Fruit fly (Drosophila melanogaster) whole organism, embryonic: ENCODE measurements around the gene CG5892.

Experiments used
- ATbp ChIP-seq: fragments of 200-800 bp; sonication (Bioruptor generic); optimal IDR thresholded peaks from 2 replicates; lab custom pipeline; 2017; ENCODE audit warnings: missing biosample characterization, mild to moderate bottlenecking, missing genetic modification characterization, missing genetic modification reagents
- Atf3 ChIP-seq: fragments of 200-800 bp; sonication (Bioruptor generic); optimal IDR thresholded peaks from 3 replicates; lab custom pipeline; 2016; ENCODE audit warnings: missing biosample characterization, missing genetic modification characterization
- CG1024 ChIP-seq: fragments of 200-800 bp; sonication (Bioruptor generic); IDR thresholded peaks from 2 replicates; pipeline ENCODE4 v1.3.6; 2022; ENCODE audit warnings: missing biosample characterization, missing genetic modification characterization
- CG11093 ChIP-seq: fragments of 200-800 bp; sonication (Bioruptor generic); IDR thresholded peaks from 3 replicates; pipeline ENCODE4 v1.3.6; 2022; ENCODE audit warnings: missing biosample characterization, missing genetic modification characterization
- CG11247 ChIP-seq: fragments of 200-800 bp; sonication (Bioruptor generic); IDR thresholded peaks from 2 replicates; pipeline ENCODE4 v1.3.6; 2022; ENCODE audit warnings: missing biosample characterization, missing genetic modification characterization
- CG12219 ChIP-seq: fragments of 200-800 bp; sonication (Bioruptor generic); optimal IDR thresholded peaks from 3 replicates; lab custom pipeline; 2018; ENCODE audit warnings: missing biosample characterization, mild to moderate bottlenecking, missing genetic modification characterization
- CG1233 ChIP-seq: fragments of 200-800 bp; sonication (Bioruptor generic); optimal IDR thresholded peaks from 4 replicates; lab custom pipeline; 2018; ENCODE audit warnings: missing biosample characterization, mild to moderate bottlenecking, missing genetic modification characterization
- CG14441 ChIP-seq: fragments of 200-800 bp; sonication (Bioruptor generic); IDR thresholded peaks from 2 replicates; pipeline ENCODE4 v1.3.6; 2022; ENCODE audit warnings: missing biosample characterization, missing genetic modification characterization
- CG16863 ChIP-seq: fragments of 200-800 bp; sonication (Bioruptor generic); optimal IDR thresholded peaks from 3 replicates; lab custom pipeline; 2016; ENCODE audit warnings: missing biosample characterization, missing genetic modification characterization
- CG17361 ChIP-seq: fragments of 200-800 bp; sonication (Bioruptor generic); IDR thresholded peaks from 3 replicates; pipeline ENCODE4 v1.3.6; 2022; ENCODE audit warnings: missing biosample characterization, missing genetic modification characterization
- CG17568 ChIP-seq: fragments of 200-800 bp; sonication (Bioruptor generic); optimal IDR thresholded peaks from 2 replicates; lab custom pipeline; 2018; ENCODE audit warnings: missing biosample characterization, mild to moderate bottlenecking, missing genetic modification characterization, moderate library complexity
- CG1832 ChIP-seq: fragments of 200-800 bp; sonication (Bioruptor generic); optimal IDR thresholded peaks from 2 replicates; lab custom pipeline; 2017; ENCODE audit warnings: missing biosample characterization, mild to moderate bottlenecking, missing genetic modification characterization, inconsistent platforms
- CG2129 ChIP-seq: fragments of 200-800 bp; sonication (Bioruptor generic); IDR thresholded peaks from 2 replicates; pipeline ENCODE4 v1.3.6; 2022; ENCODE audit warnings: missing biosample characterization, missing genetic modification characterization; ENCODE audit not compliant: partially characterized antibody
- CG2678 ChIP-seq: fragments of 200-800 bp; sonication (Bioruptor generic); optimal IDR thresholded peaks from 3 replicates; lab custom pipeline; 2019; ENCODE audit warnings: missing biosample characterization, mild to moderate bottlenecking, missing genetic modification characterization, moderate library complexity
- CG31388 ChIP-seq: fragments of 200-800 bp; sonication (Bioruptor generic); optimal IDR thresholded peaks from 2 replicates; lab custom pipeline; 2016; ENCODE audit warnings: missing biosample characterization, missing genetic modification characterization
- CG32772 ChIP-seq: fragments of 200-800 bp; sonication (Bioruptor generic); IDR thresholded peaks from 2 replicates; pipeline ENCODE4 v1.3.6; 2022; ENCODE audit warnings: missing biosample characterization, missing genetic modification characterization
- CG6683 ChIP-seq: fragments of 200-800 bp; sonication (Bioruptor generic); optimal IDR thresholded peaks from 2 replicates; lab custom pipeline; 2017; ENCODE audit warnings: missing biosample characterization, mild to moderate bottlenecking, missing genetic modification characterization, missing genetic modification reagents
- CG7786 ChIP-seq: fragments of 200-800 bp; sonication (Bioruptor generic); optimal IDR thresholded peaks from 2 replicates; lab custom pipeline; 2016; ENCODE audit warnings: missing biosample characterization, missing genetic modification characterization
- CTCF ChIP-seq: fragments of 200-800 bp; sonication (Bioruptor generic); optimal IDR thresholded peaks from 2 replicates; lab custom pipeline; 2017; ENCODE audit warnings: missing biosample characterization, mild to moderate bottlenecking, missing genetic modification characterization, moderate library complexity
- D19B ChIP-seq: fragments of 200-800 bp; sonication (Bioruptor generic); optimal IDR thresholded peaks from 2 replicates; lab custom pipeline; 2017; ENCODE audit warnings: missing biosample characterization, mild to moderate bottlenecking, missing genetic modification characterization
- Dll ChIP-seq: fragments of 200-800 bp; sonication (Bioruptor generic); IDR thresholded peaks from 4 replicates; pipeline ENCODE4 v1.3.6; 2022; ENCODE audit warnings: missing biosample characterization, missing genetic modification characterization; ENCODE audit not compliant: partially characterized antibody
- Doc3 ChIP-seq: fragments of 200-800 bp; sonication (Bioruptor generic); IDR thresholded peaks from 3 replicates; pipeline ENCODE4 v1.3.6; 2022; ENCODE audit warnings: missing biosample characterization, missing genetic modification characterization; ENCODE audit not compliant: partially characterized antibody
- E2f1 ChIP-seq: fragments of 200-800 bp; sonication (Bioruptor generic); IDR thresholded peaks from 2 replicates; pipeline ENCODE4 v1.3.6; 2022; ENCODE audit warnings: missing biosample characterization, missing genetic modification characterization
- Hr39 ChIP-seq: fragments of >200 bp; optimal IDR thresholded peaks from 2 replicates; lab custom pipeline; 2017
- Mes4 ChIP-seq: fragments of 200-800 bp; sonication (Bioruptor generic); optimal IDR thresholded peaks from 2 replicates; lab custom pipeline; 2016; ENCODE audit warnings: missing biosample characterization, missing genetic modification characterization
- Nf-YA ChIP-seq: fragments of 200-800 bp; sonication (Bioruptor generic); IDR thresholded peaks from 2 replicates; pipeline ENCODE4 v1.3.6; 2022; ENCODE audit warnings: missing biosample characterization, missing genetic modification characterization
- Opbp ChIP-seq: fragments of 200-800 bp; sonication (Bioruptor generic); IDR thresholded peaks from 3 replicates; pipeline ENCODE4 v1.3.6; 2022; ENCODE audit warnings: missing biosample characterization, missing genetic modification characterization; ENCODE audit not compliant: partially characterized antibody
- Spps ChIP-seq: fragments of 200-800 bp; sonication (Bioruptor generic); optimal IDR thresholded peaks from 2 replicates; lab custom pipeline; 2018; ENCODE audit warnings: missing biosample characterization, mild to moderate bottlenecking, missing genetic modification characterization
- ara ChIP-seq: fragments of 200-800 bp; sonication (Bioruptor generic); IDR thresholded peaks from 2 replicates; pipeline ENCODE4 v1.3.6; 2022; ENCODE audit warnings: missing biosample characterization, missing genetic modification characterization
- chm ChIP-seq: fragments of 200-800 bp; sonication (Bioruptor generic); IDR thresholded peaks from 2 replicates; pipeline ENCODE4 v1.3.6; 2022; ENCODE audit warnings: missing biosample characterization, missing genetic modification characterization
- corto ChIP-seq: fragments of 200-800 bp; sonication (Bioruptor generic); optimal IDR thresholded peaks from 2 replicates; lab custom pipeline; 2016; ENCODE audit warnings: missing biosample characterization, mild to moderate bottlenecking, missing genetic modification characterization, moderate library complexity
- croc ChIP-seq: fragments of 200-800 bp; sonication (Bioruptor generic); conservative IDR thresholded peaks from 3 replicates; pipeline ENCODE4 v1.3.6; 2022; ENCODE audit warnings: missing biosample characterization, missing genetic modification characterization
- crol ChIP-seq: fragments of 200-800 bp; sonication (Bioruptor generic); IDR thresholded peaks from 2 replicates; pipeline ENCODE4 v1.3.6; 2022; ENCODE audit warnings: missing biosample characterization, missing genetic modification characterization
- danr ChIP-seq: fragments of 200-800 bp; sonication (Bioruptor generic); IDR thresholded peaks from 2 replicates; pipeline ENCODE4 v1.3.6; 2022; ENCODE audit warnings: missing biosample characterization, missing genetic modification characterization
- fru ChIP-seq: fragments of >200 bp; optimal IDR thresholded peaks from 2 replicates; lab custom pipeline; 2017
- fu2 ChIP-seq: fragments of 200-800 bp; sonication (Bioruptor generic); optimal IDR thresholded peaks from 2 replicates; lab custom pipeline; 2016; ENCODE audit warnings: missing biosample characterization, missing genetic modification characterization
- gcm ChIP-seq: fragments of 200-800 bp; sonication (Bioruptor generic); optimal IDR thresholded peaks from 2 replicates; lab custom pipeline; 2019; ENCODE audit warnings: missing biosample characterization, mild to moderate bottlenecking, missing genetic modification characterization, moderate library complexity
- h ChIP-seq: fragments of >200 bp; optimal IDR thresholded peaks from 2 replicates; lab custom pipeline; 2017
- her ChIP-seq: fragments of 200-800 bp; sonication (Bioruptor generic); optimal IDR thresholded peaks from 2 replicates; lab custom pipeline; 2016; ENCODE audit warnings: missing biosample characterization, missing genetic modification characterization
- nmo ChIP-seq: fragments of 200-800 bp; sonication (Bioruptor generic); optimal IDR thresholded peaks from 2 replicates; lab custom pipeline; 2018; ENCODE audit warnings: missing biosample characterization, mild to moderate bottlenecking, missing genetic modification characterization, moderate library complexity
- org-1 ChIP-seq: fragments of 200-800 bp; sonication (Bioruptor generic); optimal IDR thresholded peaks from 2 replicates; lab custom pipeline; 2017; ENCODE audit warnings: missing biosample characterization, missing genetic modification characterization
- otp ChIP-seq: fragments of 200-800 bp; sonication (Bioruptor generic); IDR thresholded peaks from 3 replicates; pipeline ENCODE4, ENCODE4 v1.3.6; 2022; ENCODE audit warnings: missing biosample characterization, missing genetic modification characterization
- pros ChIP-seq: fragments of 200-800 bp; sonication (Bioruptor generic); optimal IDR thresholded peaks from 3 replicates; lab custom pipeline; 2019; ENCODE audit warnings: missing biosample characterization, mild to moderate bottlenecking, missing genetic modification characterization, moderate library complexity
- scrt ChIP-seq: fragments of 200-800 bp; sonication (Bioruptor generic); optimal IDR thresholded peaks from 2 replicates; lab custom pipeline; 2018; ENCODE audit warnings: missing biosample characterization, mild to moderate bottlenecking, missing genetic modification characterization, moderate library complexity
- sens-2 ChIP-seq: fragments of 200-800 bp; sonication (Bioruptor generic); IDR thresholded peaks from 2 replicates; pipeline ENCODE4 v1.3.6; 2022; ENCODE audit warnings: missing biosample characterization, missing genetic modification characterization
- so ChIP-seq: fragments of 200-800 bp; sonication (Bioruptor generic); IDR thresholded peaks from 3 replicates; pipeline ENCODE4 v1.3.6; 2022; ENCODE audit warnings: missing biosample characterization, missing genetic modification characterization
- sug ChIP-seq: fragments of 200-800 bp; optimal IDR thresholded peaks from 2 replicates; lab custom pipeline; 2019; ENCODE audit warnings: missing biosample characterization, mild to moderate bottlenecking, missing genetic modification characterization, moderate library complexity
- tio ChIP-seq: fragments of 200-800 bp; sonication (Bioruptor generic); optimal IDR thresholded peaks from 2 replicates; lab custom pipeline; 2017; ENCODE audit warnings: missing biosample characterization, missing genetic modification characterization, inconsistent platforms
- tll ChIP-seq, 2 experiments: fragments of 200-800 bp in 1 of 2; fragments of >200 bp in 1 of 2; sonication (Bioruptor generic) in 1 of 2; optimal IDR thresholded peaks; 2 replicates each; lab custom pipeline; 2017 to 2019; ENCODE audit warnings: missing biosample characterization in 2 of 2, missing genetic modification characterization in 2 of 2, mild to moderate bottlenecking in 1 of 2, moderate library complexity in 1 of 2
- ttk ChIP-seq: fragments of 200-800 bp; sonication (Bioruptor generic); IDR thresholded peaks from 2 replicates; pipeline ENCODE4 v2.1.2; 2022; ENCODE audit warnings: missing biosample characterization, missing genetic modification characterization

Gene CG5892

DNA sequence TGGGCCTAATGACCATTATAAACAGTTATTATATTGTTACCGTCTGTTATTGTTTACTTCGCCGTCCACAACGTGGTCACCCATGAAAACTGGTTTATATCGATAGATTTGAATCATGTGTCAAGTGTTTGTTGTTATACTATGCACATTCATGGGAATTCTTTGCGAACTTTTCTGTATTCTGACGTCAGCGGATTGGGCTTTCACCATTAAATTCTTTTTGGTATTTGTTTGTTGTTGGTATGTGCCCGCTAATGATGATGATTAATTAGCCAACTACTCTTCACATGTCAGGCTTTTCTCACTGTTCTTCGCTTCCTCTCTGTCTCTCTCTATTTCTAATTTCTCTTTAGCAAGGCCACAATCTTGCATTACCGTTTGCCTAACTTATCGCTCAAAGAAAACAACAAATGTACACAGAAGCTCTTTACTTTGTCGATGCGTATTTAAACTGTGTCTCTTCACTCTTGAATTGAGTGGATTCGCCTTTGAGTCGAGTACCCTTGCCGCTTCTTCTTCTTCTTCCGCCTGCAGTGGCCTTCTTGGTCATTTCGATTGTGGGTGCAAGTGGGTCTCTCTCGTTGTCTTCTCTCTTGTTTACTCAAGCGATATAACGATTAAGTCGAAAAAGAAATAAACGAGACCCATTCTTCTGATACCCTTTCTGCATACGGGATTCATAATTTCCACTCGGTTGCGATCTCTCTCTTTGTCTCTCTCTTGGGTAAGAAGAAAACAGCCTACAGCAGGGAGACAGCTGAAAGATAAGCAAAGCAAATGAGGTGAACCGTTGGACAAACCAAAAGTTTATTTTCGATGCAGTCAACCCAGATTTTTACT is 38.5 kb upstream of the CG5892 start (continued):
- TF ChIP-seq Mes4 (GFP tag; lab: Kevin White, UChicago) (peak; percentile 9), org-1 (GFP tag; lab: Kevin White, UChicago) (no peak), tll (GFP tag; optimal IDR thresholded peaks at IDR 0.05; lab: Kevin White, UChicago) (no peak), nmo (GFP tag; lab: Kevin White, UChicago) (no peak), D19B (GFP tag; lab: Kevin White, UChicago) (no peak), CG1832 (no peak), CG12219 (GFP tag; lab: Kevin White, UChicago) (peak; percentile 69), ara (GFP tag; lab: Robert Waterston, UW) (peak; percentile 76), chm (peak; percentile 84), CTCF (GFP tag; lab: Kevin White, UChicago) (no peak), gcm (peak; percentile 88), tio (no peak), CG32772 (GFP tag; lab: Robert Waterston, UW) (no peak), fru (lab: Kevin White, UChicago) (no peak), CG7786 (GFP tag; lab: Kevin White, UChicago) (no peak), danr (GFP tag; lab: Robert Waterston, UW) (peak; percentile 10; the same call in 1 of the 2 replicates), Atf3 (GFP tag; lab: Kevin White, UChicago) (no peak), CG16863 (GFP tag; lab: Kevin White, UChicago) (no peak), CG2678 (tag; lab: Kevin White, UChicago) (peak; percentile 1), scrt (GFP tag; lab: Kevin White, UChicago) (no peak), Doc3 (GFP tag; lab: Robert Waterston, UW) (no peak), Opbp (GFP tag; lab: Robert Waterston, UW) (0 out of 3 replicates have a peak, but pooled peaks have one; percentile 14), CG17568 (GFP tag; lab: Kevin White, UChicago) (peak; percentile 93), ttk (peak; percentile 22; the same call in 1 of the 2 replicates), sug (tag; lab: Kevin White, UChicago) (no peak), corto (no peak), Dll (GFP tag; lab: Robert Waterston, UW) (peak; percentile 22; the same call in 1 of the 4 replicates), E2f1 (GFP tag; lab: Robert Waterston, UW) (no peak; the same call in 1 of the 2 replicates), Spps (tag; lab: Kevin White, UChicago) (peak; percentile 66), CG2129 (GFP tag; lab: Robert Waterston, UW) (no peak), ATbp (GFP tag; lab: Kevin White, UChicago) (peak; percentile 96), so (GFP tag; lab: Robert Waterston, UW) (peak; percentile 49; the same call in 2 of the 3 replicates), CG1233 (GFP tag; lab: Kevin White, UChicago) (peak; percentile 63), CG11093 (GFP tag; lab: Robert Waterston, UW) (peak; percentile 18; the same call in 1 of the 3 replicates), h (no peak), CG11247 (GFP tag; lab: Robert Waterston, UW) (peak; percentile 22; the same call in 1 of the 2 replicates), CG14441 (GFP tag; lab: Robert Waterston, UW) (no peak), fu2 (no peak), croc (GFP tag; lab: Robert Waterston, UW) (no peak), CG6683 (GFP tag; lab: Kevin White, UChicago) (no peak), CG31388 (no peak), CG1024 (GFP tag; lab: Robert Waterston, UW) (peak; percentile 39; the same call in 1 of the 2 replicates), sens-2 (GFP tag; lab: Robert Waterston, UW) (peak; percentile 40; the same call in 1 of the 2 replicates), crol (GFP tag; lab: Robert Waterston, UW) (no peak; the same call in 1 of the 2 replicates), pros (peak; percentile 92), Hr39 (lab: Kevin White, UChicago) (no peak), CG17361 (no peak), her (GFP tag; lab: Kevin White, UChicago) (no peak), Nf-YA (GFP tag; lab: Robert Waterston, UW) (no peak), otp (peak; percentile 75; the same call in 2 of the 3 replicates)
